Fruit fly (Drosophila melanogaster) whole organism, embryonic: ENCODE measurements around the gene fau.
A peak's percentile ranks its signal among the peaks of the same experiment; 100 is the strongest.

Source experiments
- Awh ChIP-seq: fragments of 200-800 bp; sonication (Bioruptor generic); IDR thresholded peaks from 2 replicates; pipeline ENCODE4, ENCODE4 v1.3.6; 2022; ENCODE audit warnings: missing biosample characterization, missing genetic modification characterization
- Bdp1 ChIP-seq: fragments of 200-800 bp; sonication (Bioruptor generic); optimal IDR thresholded peaks from 3 replicates; lab custom pipeline; 2016; ENCODE audit warnings: missing biosample characterization, missing genetic modification characterization
- C15 ChIP-seq: fragments of 200-800 bp; sonication (Bioruptor generic); IDR thresholded peaks from 3 replicates; pipeline ENCODE4 v1.3.6; 2022; ENCODE audit warnings: missing biosample characterization, missing genetic modification characterization
- CG11560 ChIP-seq: fragments of 200-800 bp; sonication (Bioruptor generic); IDR thresholded peaks from 3 replicates; pipeline ENCODE4 v1.3.6; 2022; ENCODE audit warnings: missing biosample characterization, missing genetic modification characterization
- CG13296 ChIP-seq: fragments of 200-800 bp; sonication (Bioruptor generic); optimal IDR thresholded peaks from 3 replicates; lab custom pipeline; 2018; ENCODE audit warnings: missing biosample characterization, mild to moderate bottlenecking, missing genetic modification characterization
- CG14441 ChIP-seq: fragments of 200-800 bp; sonication (Bioruptor generic); IDR thresholded peaks from 2 replicates; pipeline ENCODE4 v1.3.6; 2022; ENCODE audit warnings: missing biosample characterization, missing genetic modification characterization
- CG1647 ChIP-seq: fragments of 200-800 bp; sonication (Bioruptor generic); optimal IDR thresholded peaks from 3 replicates; lab custom pipeline; 2016; ENCODE audit warnings: missing biosample characterization, missing genetic modification characterization
- CG16779 ChIP-seq: fragments of 200-800 bp; sonication (Bioruptor generic); IDR thresholded peaks from 2 replicates; pipeline ENCODE4 v1.3.6; 2022; ENCODE audit warnings: missing biosample characterization, missing genetic modification characterization
- CG17186 ChIP-seq: fragments of 200-800 bp; sonication (Bioruptor generic); optimal IDR thresholded peaks from 3 replicates; lab custom pipeline; 2017; ENCODE audit warnings: missing biosample characterization, missing genetic modification reagents, missing genetic modification characterization
- CG17328 ChIP-seq: fragments of 200-800 bp; sonication (Bioruptor generic); IDR thresholded peaks from 2 replicates; pipeline ENCODE4 v1.3.6; 2022; ENCODE audit warnings: missing biosample characterization, missing genetic modification characterization
- CG31365 ChIP-seq: fragments of 200-800 bp; sonication (Bioruptor generic); optimal IDR thresholded peaks from 2 replicates; lab custom pipeline; 2018; ENCODE audit warnings: missing biosample characterization, mild to moderate bottlenecking, missing genetic modification characterization
- CG3281 ChIP-seq: fragments of 200-800 bp; sonication (Bioruptor generic); optimal IDR thresholded peaks from 3 replicates; lab custom pipeline; 2017; ENCODE audit warnings: missing biosample characterization, mild to moderate bottlenecking, missing genetic modification characterization
- CG3995 ChIP-seq: fragments of 200-800 bp; sonication (Bioruptor generic); optimal IDR thresholded peaks from 3 replicates; lab custom pipeline; 2016; ENCODE audit warnings: missing biosample characterization, missing genetic modification characterization
- CG4617 ChIP-seq: fragments of 200-800 bp; sonication (Bioruptor generic); optimal IDR thresholded peaks from 3 replicates; lab custom pipeline; 2016; ENCODE audit warnings: missing biosample characterization, missing genetic modification characterization, borderline replicate concordance
- CG4707 ChIP-seq: fragments of 200-800 bp; sonication (Bioruptor generic); optimal IDR thresholded peaks from 2 replicates; lab custom pipeline; 2018; ENCODE audit warnings: missing biosample characterization, mild to moderate bottlenecking, missing genetic modification characterization, moderate library complexity
- CG4820 ChIP-seq: fragments of 200-800 bp; sonication (Bioruptor generic); optimal IDR thresholded peaks from 3 replicates; lab custom pipeline; 2016; ENCODE audit warnings: missing biosample characterization, missing genetic modification characterization
- CG4854 ChIP-seq: fragments of 200-800 bp; sonication (Bioruptor generic); optimal IDR thresholded peaks from 2 replicates; lab custom pipeline; 2016; ENCODE audit warnings: missing biosample characterization, missing genetic modification characterization, inconsistent platforms
- CG6175 ChIP-seq: fragments of 200-800 bp; sonication (Bioruptor generic); IDR thresholded peaks from 3 replicates; pipeline ENCODE4 v1.3.6; 2022; ENCODE audit warnings: missing biosample characterization, missing genetic modification characterization
- CG6254 ChIP-seq: fragments of 200-800 bp; sonication (Bioruptor generic); optimal IDR thresholded peaks from 3 replicates; lab custom pipeline; 2017; ENCODE audit warnings: mild to moderate bottlenecking, missing biosample characterization, missing genetic modification reagents, missing genetic modification characterization
- CG6683 ChIP-seq: fragments of 200-800 bp; sonication (Bioruptor generic); optimal IDR thresholded peaks from 2 replicates; lab custom pipeline; 2017; ENCODE audit warnings: missing biosample characterization, mild to moderate bottlenecking, missing genetic modification characterization, missing genetic modification reagents
- CG8290 ChIP-seq, 3 experiments: fragments of 200-800 bp; sonication (Bioruptor generic); optimal IDR thresholded peaks; 2 replicates each; lab custom pipeline; 2016 to 2019; ENCODE audit warnings: missing biosample characterization in 3 of 3, missing genetic modification characterization in 3 of 3, mild to moderate bottlenecking in 2 of 3, moderate library complexity in 1 of 3
- CG9215 ChIP-seq: fragments of 200-800 bp; sonication (Bioruptor generic); IDR thresholded peaks from 2 replicates; pipeline ENCODE4 v1.3.6; 2022; ENCODE audit warnings: missing biosample characterization, missing genetic modification characterization
- CG9727 ChIP-seq: fragments of 200-800 bp; sonication (Bioruptor generic); optimal IDR thresholded peaks from 3 replicates; lab custom pipeline; 2017; ENCODE audit warnings: missing biosample characterization, mild to moderate bottlenecking, missing genetic modification characterization
- Camta ChIP-seq: fragments of 200-800 bp; sonication (Bioruptor generic); optimal IDR thresholded peaks from 2 replicates; lab custom pipeline; 2016; ENCODE audit warnings: missing biosample characterization, missing genetic modification characterization
- D19B ChIP-seq: fragments of 200-800 bp; sonication (Bioruptor generic); optimal IDR thresholded peaks from 2 replicates; lab custom pipeline; 2017; ENCODE audit warnings: missing biosample characterization, mild to moderate bottlenecking, missing genetic modification characterization
- Dll ChIP-seq: fragments of 200-800 bp; sonication (Bioruptor generic); IDR thresholded peaks from 4 replicates; pipeline ENCODE4 v1.3.6; 2022; ENCODE audit warnings: missing biosample characterization, missing genetic modification characterization; ENCODE audit not compliant: partially characterized antibody
- GATAe ChIP-seq: fragments of 200-800 bp; sonication (Bioruptor generic); conservative IDR thresholded peaks from 2 replicates; pipeline ENCODE4 v1.3.6; 2022; ENCODE audit warnings: missing biosample characterization, missing genetic modification characterization
- HLH3B ChIP-seq: fragments of 200-800 bp; sonication (Bioruptor generic); IDR thresholded peaks from 2 replicates; pipeline ENCODE4 v1.3.6; 2022; ENCODE audit warnings: missing biosample characterization, missing genetic modification characterization
- HLH4C ChIP-seq: fragments of 200-800 bp; sonication (Bioruptor generic); IDR thresholded peaks from 3 replicates; pipeline ENCODE4 v1.3.6; 2022; ENCODE audit warnings: missing biosample characterization, missing genetic modification characterization; ENCODE audit not compliant: partially characterized antibody
- MTF-1 ChIP-seq: fragments of 200-800 bp; sonication (Bioruptor generic); optimal IDR thresholded peaks from 2 replicates; lab custom pipeline; 2018; ENCODE audit warnings: missing biosample characterization, mild to moderate bottlenecking, missing genetic modification characterization, borderline replicate concordance
- Med ChIP-seq: fragments of 200-800 bp; sonication (Bioruptor generic); peaks from one replicate; lab custom pipeline; 2016; ENCODE audit warnings: missing biosample characterization, missing genetic modification characterization, mild to moderate bottlenecking, inconsistent platforms, moderate library complexity
- NFAT ChIP-seq: fragments of 200-800 bp; sonication (Bioruptor generic); IDR thresholded peaks from 2 replicates; pipeline ENCODE4 v1.3.6; 2022; ENCODE audit warnings: missing biosample characterization, missing genetic modification characterization
- PHDP ChIP-seq: fragments of 200-800 bp; sonication (Bioruptor generic); optimal IDR thresholded peaks from 3 replicates; lab custom pipeline; 2018; ENCODE audit warnings: missing biosample characterization, mild to moderate bottlenecking, missing genetic modification characterization, moderate library complexity
- Poxn ChIP-seq: fragments of 200-800 bp; sonication (Bioruptor generic); IDR thresholded peaks from 2 replicates; pipeline ENCODE4 v1.3.6; 2022; ENCODE audit warnings: missing biosample characterization, missing genetic modification characterization
- abd-A ChIP-seq: fragments of 200-800 bp; sonication (Bioruptor generic); optimal IDR thresholded peaks from 3 replicates; lab custom pipeline; 2019; ENCODE audit warnings: missing biosample characterization, mild to moderate bottlenecking, missing genetic modification characterization, moderate library complexity
- ac ChIP-seq: fragments of 200-800 bp; sonication (Bioruptor generic); optimal IDR thresholded peaks from 3 replicates; lab custom pipeline; 2017; ENCODE audit warnings: missing biosample characterization, mild to moderate bottlenecking, missing genetic modification characterization
- amos ChIP-seq: fragments of 200-800 bp; sonication (Bioruptor generic); IDR thresholded peaks from 2 replicates; pipeline ENCODE4 v1.3.6; 2022; ENCODE audit warnings: missing biosample characterization, missing genetic modification characterization; ENCODE audit not compliant: partially characterized antibody
- bigmax ChIP-seq: fragments of 200-800 bp; sonication (Bioruptor generic); optimal IDR thresholded peaks from 2 replicates; lab custom pipeline; 2018; ENCODE audit warnings: missing biosample characterization, mild to moderate bottlenecking, missing genetic modification characterization
- corto ChIP-seq: fragments of 200-800 bp; sonication (Bioruptor generic); optimal IDR thresholded peaks from 2 replicates; lab custom pipeline; 2016; ENCODE audit warnings: missing biosample characterization, mild to moderate bottlenecking, missing genetic modification characterization, moderate library complexity
- danr ChIP-seq: fragments of 200-800 bp; sonication (Bioruptor generic); IDR thresholded peaks from 2 replicates; pipeline ENCODE4 v1.3.6; 2022; ENCODE audit warnings: missing biosample characterization, missing genetic modification characterization
- dysf ChIP-seq: fragments of 200-800 bp; sonication (Bioruptor generic); IDR thresholded peaks from 3 replicates; pipeline ENCODE4 v1.3.6; 2022; ENCODE audit warnings: missing biosample characterization, missing genetic modification characterization
- eve ChIP-seq, 2 experiments: fragments of >200 bp; optimal IDR thresholded peaks; 2 replicates each; lab custom pipeline; 2017; ENCODE audit warnings: missing biosample characterization in 2 of 2, missing genetic modification characterization in 2 of 2
- fru ChIP-seq: fragments of >200 bp; optimal IDR thresholded peaks from 2 replicates; lab custom pipeline; 2017
- gsb-n ChIP-seq: fragments of 200-800 bp; sonication (Bioruptor generic); optimal IDR thresholded peaks from 3 replicates; lab custom pipeline; 2018; ENCODE audit warnings: missing biosample characterization, mild to moderate bottlenecking, missing genetic modification characterization
- jigr1 ChIP-seq: fragments of 200-800 bp; sonication (Bioruptor generic); IDR thresholded peaks from 3 replicates; pipeline ENCODE4 v1.3.6; 2022; ENCODE audit warnings: missing biosample characterization, missing genetic modification characterization
- kah ChIP-seq: fragments of 200-800 bp; sonication (Bioruptor generic); optimal IDR thresholded peaks from 2 replicates; lab custom pipeline; 2018; ENCODE audit warnings: missing biosample characterization, mild to moderate bottlenecking, missing genetic modification characterization
- kay ChIP-seq: fragments of 200-800 bp; sonication (Bioruptor generic); optimal IDR thresholded peaks from 2 replicates; lab custom pipeline; 2016; ENCODE audit warnings: missing biosample characterization, missing genetic modification characterization
- knrl ChIP-seq: fragments of 200-800 bp; sonication (Bioruptor generic); IDR thresholded peaks from 3 replicates; pipeline ENCODE4 v1.3.6; 2022; ENCODE audit warnings: missing biosample characterization, missing genetic modification characterization; ENCODE audit not compliant: partially characterized antibody
- pfk ChIP-seq: fragments of 200-800 bp; sonication (Bioruptor generic); optimal IDR thresholded peaks from 2 replicates; lab custom pipeline; 2018; ENCODE audit warnings: missing biosample characterization, mild to moderate bottlenecking, missing genetic modification characterization, moderate library complexity
- sob ChIP-seq: fragments of 200-800 bp; sonication (Bioruptor generic); IDR thresholded peaks from 2 replicates; pipeline ENCODE4 v1.3.6; 2022; ENCODE audit warnings: missing biosample characterization, missing genetic modification characterization
- unc-4 ChIP-seq: fragments of 200-800 bp; sonication (Bioruptor generic); IDR thresholded peaks from 2 replicates; pipeline ENCODE4 v1.3.6; 2022; ENCODE audit warnings: missing biosample characterization, missing genetic modification characterization; ENCODE audit not compliant: partially characterized antibody
- unpg ChIP-seq: fragments of 200-800 bp; sonication (Bioruptor generic); optimal IDR thresholded peaks from 3 replicates; lab custom pipeline; 2018; ENCODE audit warnings: missing biosample characterization, mild to moderate bottlenecking, missing genetic modification characterization, moderate library complexity

fau gene

DNA sequence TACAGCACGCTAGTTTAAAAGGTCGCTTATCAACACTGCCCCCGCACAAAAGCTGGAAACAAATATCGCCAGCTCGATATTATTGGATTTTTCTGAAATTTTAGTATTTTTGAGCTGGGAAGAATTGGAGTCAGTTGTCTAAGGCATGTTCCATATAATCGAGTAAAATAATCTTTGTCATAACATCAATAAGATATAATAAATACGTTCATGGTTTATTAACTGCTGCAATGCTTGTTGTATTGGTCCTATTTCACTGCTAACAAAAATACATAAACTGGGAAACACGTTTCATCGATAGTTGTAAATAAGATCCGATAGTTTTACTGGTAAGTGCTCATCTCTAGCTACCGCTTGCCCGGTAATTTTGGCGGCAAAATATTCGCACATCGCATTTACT, 11.0 kb upstream of the fau start, which contains the start of the genes Art1 and Mcm5 (continued):
- TF ChIP-seq CG3281 (GFP tag; lab: Kevin White, UChicago) (no peak), NFAT (peak; percentile 25; the same call in 1 of the 2 replicates), unpg (GFP tag; lab: Kevin White, UChicago) (no peak), ac (GFP tag; lab: Kevin White, UChicago) (no peak), Bdp1 (no peak), CG4617 (peak; percentile 62), unc-4 (peak; percentile 92), CG17186 (peak; percentile 82), Camta (peak; percentile 33), D19B (GFP tag; lab: Kevin White, UChicago) (no peak), kah (GFP tag; lab: Kevin White, UChicago) (no peak), CG13296 (GFP tag; lab: Kevin White, UChicago) (peak; percentile 3), gsb-n (no peak), Med (peak; percentile 91), dysf (GFP tag; lab: Robert Waterston, UW) (no peak), CG8290 (GFP tag; optimal IDR thresholded peaks at IDR 0.05; lab: Kevin White, UChicago) (peak; percentile 45), CG8290 (tag; optimal IDR thresholded peaks at IDR 0.05; lab: Kevin White, UChicago) (no peak), CG11560 (tag; lab: Robert Waterston, UW) (no peak), CG4707 (GFP tag; lab: Kevin White, UChicago) (no peak), CG14441 (GFP tag; lab: Robert Waterston, UW) (no peak), bigmax (no peak), sob (peak; percentile 70), CG17328 (GFP tag; lab: Robert Waterston, UW) (no peak), CG6175 (GFP tag; lab: Robert Waterston, UW) (no peak)

- TF ChIP-seq CG4854 (peak; percentile 59), CG6683 (no peak), knrl (GFP tag; lab: Robert Waterston, UW) (peak; percentile 96), Awh (GFP tag; lab: Robert Waterston, UW) (no peak), jigr1 (GFP tag; lab: Robert Waterston, UW) (peak; percentile 66; the same call in 2 of the 3 replicates), corto (GFP tag; lab: Kevin White, UChicago) (peak; percentile 30), PHDP (peak; percentile 64), GATAe (no peak), HLH3B (peak; percentile 71; the same call in 1 of the 2 replicates), abd-A (tag; lab: Kevin White, UChicago) (no peak), CG16779 (GFP tag; lab: Robert Waterston, UW) (no peak), kay (GFP tag; lab: Kevin White, UChicago) (peak; percentile 40), Dll (GFP tag; lab: Robert Waterston, UW) (peak; percentile 97), amos (GFP tag; lab: Robert Waterston, UW) (peak; percentile 78), eve (GFP tag; optimal IDR thresholded peaks at IDR 0.05; lab: Kevin White, UChicago) (no peak), CG31365 (tag; lab: Kevin White, UChicago) (no peak), CG1647 (GFP tag; lab: Kevin White, UChicago) (peak; percentile 33), C15 (GFP tag; lab: Robert Waterston, UW) (0 out of 3 replicates have a peak, but pooled peaks have one; percentile 48), CG4820 (peak; percentile 76), HLH4C (peak; percentile 90), CG3995 (peak; percentile 98), CG6254 (no peak), CG9215 (GFP tag; lab: Robert Waterston, UW) (peak; percentile 88), danr (GFP tag; lab: Robert Waterston, UW) (peak; percentile 52), fru (no peak), MTF-1 (no peak), Poxn (no peak), pfk (no peak), CG9727 (peak; percentile 75)
Observed at dm6 chr3R:10784058-10784499, 6.9 kb upstream of the fau start, which contains the start of the genes mRpL37 and Rbp1. mRpL37 (minus strand) TSS chr3R:10784092. Rbp1 (plus strand) TSS chr3R:10784383.
